Fruit fly (Drosophila melanogaster) whole organism, embryonic: ENCODE measurements around the gene MSBP.

ENCODE experiments used
- B-H2 ChIP-seq: fragments of 200-800 bp; sonication (Bioruptor generic); optimal IDR thresholded peaks from 2 replicates; lab custom pipeline; 2018; ENCODE audit warnings: missing biosample characterization, mild to moderate bottlenecking, missing genetic modification characterization
- Bgb ChIP-seq: fragments of 200-800 bp; sonication (Bioruptor generic); IDR thresholded peaks from 2 replicates; pipeline ENCODE4 v1.3.6; 2022; ENCODE audit warnings: missing biosample characterization, missing genetic modification characterization; ENCODE audit not compliant: partially characterized antibody
- C15 ChIP-seq: fragments of 200-800 bp; sonication (Bioruptor generic); IDR thresholded peaks from 3 replicates; pipeline ENCODE4 v1.3.6; 2022; ENCODE audit warnings: missing biosample characterization, missing genetic modification characterization
- CG10462 ChIP-seq: fragments of 200-800 bp; sonication (Bioruptor generic); optimal IDR thresholded peaks from 2 replicates; lab custom pipeline; 2016; ENCODE audit warnings: missing biosample characterization, missing genetic modification characterization
- CG12769 ChIP-seq: fragments of 200-800 bp; sonication (Bioruptor generic); optimal IDR thresholded peaks from 2 replicates; lab custom pipeline; 2019; ENCODE audit warnings: missing biosample characterization, mild to moderate bottlenecking, missing genetic modification characterization, moderate library complexity
- CG13287 ChIP-seq: fragments of 200-800 bp; sonication (Bioruptor generic); IDR thresholded peaks from 2 replicates; pipeline ENCODE4 v1.3.6; 2022; ENCODE audit warnings: missing biosample characterization, missing genetic modification characterization; ENCODE audit not compliant: partially characterized antibody
- CG13894 ChIP-seq: fragments of 200-800 bp; sonication (Bioruptor generic); optimal IDR thresholded peaks from 3 replicates; lab custom pipeline; 2018; ENCODE audit warnings: missing biosample characterization, mild to moderate bottlenecking, missing genetic modification characterization, moderate library complexity
- CG16813 ChIP-seq: fragments of 200-800 bp; sonication (Bioruptor generic); IDR thresholded peaks from 3 replicates; pipeline ENCODE4 v1.3.6; 2022; ENCODE audit warnings: missing biosample characterization, missing genetic modification characterization; ENCODE audit not compliant: partially characterized antibody
- CG2116 ChIP-seq: fragments of 200-800 bp; sonication (Bioruptor generic); optimal IDR thresholded peaks from 3 replicates; lab custom pipeline; 2018; ENCODE audit warnings: missing biosample characterization, mild to moderate bottlenecking, missing genetic modification characterization
- CG2129 ChIP-seq: fragments of 200-800 bp; sonication (Bioruptor generic); IDR thresholded peaks from 2 replicates; pipeline ENCODE4 v1.3.6; 2022; ENCODE audit warnings: missing biosample characterization, missing genetic modification characterization; ENCODE audit not compliant: partially characterized antibody
- CG32532 ChIP-seq: fragments of 200-800 bp; sonication (Bioruptor generic); IDR thresholded peaks from 2 replicates; pipeline ENCODE4 v1.3.6; 2022; ENCODE audit warnings: missing biosample characterization, missing genetic modification characterization
- CG8924 ChIP-seq: fragments of 200-800 bp; optimal IDR thresholded peaks from 3 replicates; lab custom pipeline; 2019; ENCODE audit warnings: missing biosample characterization, mild to moderate bottlenecking, missing genetic modification characterization, moderate library complexity
- CG9797 ChIP-seq: fragments of 200-800 bp; sonication (Bioruptor generic); optimal IDR thresholded peaks from 3 replicates; lab custom pipeline; 2018; ENCODE audit warnings: missing biosample characterization, mild to moderate bottlenecking, missing genetic modification characterization
- CrebB ChIP-seq: fragments of 200-800 bp; sonication (Bioruptor generic); optimal IDR thresholded peaks from 3 replicates; lab custom pipeline; 2018; ENCODE audit warnings: missing biosample characterization, mild to moderate bottlenecking, missing genetic modification characterization
- Dek ChIP-seq: fragments of 200-800 bp; sonication (Bioruptor generic); optimal IDR thresholded peaks from 3 replicates; lab custom pipeline; 2019; ENCODE audit warnings: missing biosample characterization, mild to moderate bottlenecking, missing genetic modification characterization, moderate library complexity
- E2f1 ChIP-seq: fragments of 200-800 bp; sonication (Bioruptor generic); IDR thresholded peaks from 2 replicates; pipeline ENCODE4 v1.3.6; 2022; ENCODE audit warnings: missing biosample characterization, missing genetic modification characterization
- Elba2 ChIP-seq: fragments of 200-800 bp; sonication (Bioruptor generic); optimal IDR thresholded peaks from 3 replicates; lab custom pipeline; 2016; ENCODE audit warnings: missing biosample characterization, missing genetic modification characterization
- Gsc ChIP-seq: fragments of 200-800 bp; sonication (Bioruptor generic); IDR thresholded peaks from 2 replicates; pipeline ENCODE4 v1.3.6; 2022; ENCODE audit warnings: missing biosample characterization, missing genetic modification characterization
- Hmr ChIP-seq: fragments of 200-800 bp; sonication (Bioruptor generic); optimal IDR thresholded peaks from 3 replicates; lab custom pipeline; 2017; ENCODE audit warnings: mild to moderate bottlenecking, missing biosample characterization, missing genetic modification reagents, missing genetic modification characterization
- Hr51 ChIP-seq, 2 experiments: fragments of 200-800 bp; sonication (Bioruptor generic); optimal IDR thresholded peaks; 2 replicates in 1 of 2; 3 replicates in 1 of 2; lab custom pipeline; 2016 to 2018; ENCODE audit warnings: missing biosample characterization in 2 of 2, missing genetic modification characterization in 2 of 2, mild to moderate bottlenecking in 1 of 2, moderate library complexity in 1 of 2
- Jarid2 ChIP-seq: fragments of 200-800 bp; sonication (Bioruptor generic); optimal IDR thresholded peaks from 3 replicates; lab custom pipeline; 2017; ENCODE audit warnings: mild to moderate bottlenecking, missing biosample characterization, missing genetic modification reagents, missing genetic modification characterization
- Nf-YC ChIP-seq: fragments of 200-800 bp; optimal IDR thresholded peaks from 3 replicates; lab custom pipeline; 2019; ENCODE audit warnings: missing biosample characterization, mild to moderate bottlenecking, missing genetic modification characterization, moderate library complexity
- Opbp ChIP-seq: fragments of 200-800 bp; sonication (Bioruptor generic); IDR thresholded peaks from 3 replicates; pipeline ENCODE4 v1.3.6; 2022; ENCODE audit warnings: missing biosample characterization, missing genetic modification characterization; ENCODE audit not compliant: partially characterized antibody
- Side ChIP-seq: fragments of 200-800 bp; sonication (Bioruptor generic); optimal IDR thresholded peaks from 2 replicates; lab custom pipeline; 2016; ENCODE audit warnings: missing biosample characterization, missing genetic modification characterization
- Vsx1 ChIP-seq: fragments of 200-800 bp; sonication (Bioruptor generic); optimal IDR thresholded peaks from 2 replicates; lab custom pipeline; 2017; ENCODE audit warnings: missing biosample characterization, mild to moderate bottlenecking, missing genetic modification characterization, missing genetic modification reagents
- Xrp1 ChIP-seq: fragments of 200-800 bp; sonication (Bioruptor generic); IDR thresholded peaks from 2 replicates; pipeline ENCODE4 v1.3.6; 2022; ENCODE audit warnings: missing biosample characterization, missing genetic modification characterization
- ato ChIP-seq: fragments of 200-800 bp; sonication (Bioruptor generic); IDR thresholded peaks from 2 replicates; pipeline ENCODE4 v1.3.6; 2022; ENCODE audit warnings: missing biosample characterization, missing genetic modification characterization; ENCODE audit not compliant: partially characterized antibody
- caup ChIP-seq: fragments of 200-800 bp; sonication (Bioruptor generic); optimal IDR thresholded peaks from 3 replicates; lab custom pipeline; 2017; ENCODE audit warnings: missing biosample characterization, mild to moderate bottlenecking, missing genetic modification characterization, moderate library complexity; ENCODE audit not compliant: severe bottlenecking
- chinmo ChIP-seq: fragments of 200-800 bp; sonication (Bioruptor generic); IDR thresholded peaks from 4 replicates; pipeline ENCODE4 v1.3.6; 2022; ENCODE audit warnings: missing biosample characterization, missing genetic modification characterization; ENCODE audit not compliant: partially characterized antibody
- chn ChIP-seq: fragments of 200-800 bp; sonication (Bioruptor generic); optimal IDR thresholded peaks from 2 replicates; lab custom pipeline; 2016; ENCODE audit warnings: missing biosample characterization, missing genetic modification characterization
- crc ChIP-seq: fragments of 200-800 bp; sonication (Bioruptor generic); optimal IDR thresholded peaks from 2 replicates; lab custom pipeline; 2016; ENCODE audit warnings: missing biosample characterization, missing genetic modification characterization
- cwo ChIP-seq: fragments of 200-800 bp; sonication (Bioruptor generic); optimal IDR thresholded peaks from 3 replicates; lab custom pipeline; 2017; ENCODE audit warnings: missing biosample characterization, missing genetic modification characterization, mild to moderate bottlenecking, moderate library complexity, missing genetic modification reagents
- gce ChIP-seq: fragments of 200-800 bp; sonication (Bioruptor generic); IDR thresholded peaks from 3 replicates; pipeline ENCODE4 v1.3.6; 2022; ENCODE audit warnings: missing biosample characterization, missing genetic modification characterization
- ham ChIP-seq: fragments of 200-800 bp; sonication (Bioruptor generic); IDR thresholded peaks from 2 replicates; pipeline ENCODE4 v1.3.6; 2022; ENCODE audit warnings: missing biosample characterization, missing genetic modification characterization
- kay ChIP-seq: fragments of 200-800 bp; sonication (Bioruptor generic); optimal IDR thresholded peaks from 2 replicates; lab custom pipeline; 2016; ENCODE audit warnings: missing biosample characterization, missing genetic modification characterization
- lbe ChIP-seq: fragments of 200-800 bp; sonication (Bioruptor generic); optimal IDR thresholded peaks from 2 replicates; lab custom pipeline; 2016; ENCODE audit warnings: missing biosample characterization, mild to moderate bottlenecking, missing genetic modification characterization
- nerfin-1 ChIP-seq: fragments of 200-800 bp; sonication (Bioruptor generic); optimal IDR thresholded peaks from 3 replicates; lab custom pipeline; 2019; ENCODE audit warnings: missing biosample characterization, mild to moderate bottlenecking, missing genetic modification characterization, moderate library complexity
- onecut ChIP-seq: fragments of 200-800 bp; sonication (Bioruptor generic); IDR thresholded peaks from 2 replicates; pipeline ENCODE4 v1.3.6; 2022; ENCODE audit warnings: missing biosample characterization, missing genetic modification characterization
- pho ChIP-seq: fragments of 200-800 bp; sonication (Bioruptor generic); optimal IDR thresholded peaks from 2 replicates; lab custom pipeline; 2016; ENCODE audit warnings: missing biosample characterization, missing genetic modification characterization
- phol ChIP-seq: fragments of 200-800 bp; sonication (Bioruptor generic); optimal IDR thresholded peaks from 3 replicates; lab custom pipeline; 2018; ENCODE audit warnings: missing biosample characterization, mild to moderate bottlenecking, missing genetic modification characterization, moderate library complexity
- ranshi ChIP-seq: fragments of 200-800 bp; sonication (Bioruptor generic); IDR thresholded peaks from 2 replicates; pipeline ENCODE4 v1.3.6; 2022; ENCODE audit warnings: missing biosample characterization, missing genetic modification characterization
- sens ChIP-seq: fragments of 200-800 bp; sonication (Bioruptor generic); peaks from one replicate; lab custom pipeline; 2016; ENCODE audit warnings: missing biosample characterization, missing genetic modification characterization
- sens-2 ChIP-seq: fragments of 200-800 bp; sonication (Bioruptor generic); IDR thresholded peaks from 2 replicates; pipeline ENCODE4 v1.3.6; 2022; ENCODE audit warnings: missing biosample characterization, missing genetic modification characterization
- sima ChIP-seq: fragments of 200-800 bp; sonication (Bioruptor generic); optimal IDR thresholded peaks from 2 replicates; lab custom pipeline; 2016; ENCODE audit warnings: missing biosample characterization, missing genetic modification characterization
- slbo ChIP-seq: fragments of 200-800 bp; sonication (Bioruptor generic); IDR thresholded peaks from 2 replicates; pipeline ENCODE4 v1.3.6; 2022; ENCODE audit warnings: missing biosample characterization, missing genetic modification characterization
- sna ChIP-seq: fragments of 200-800 bp; sonication (Bioruptor generic); IDR thresholded peaks from 2 replicates; pipeline ENCODE4 v1.3.6; 2022; ENCODE audit warnings: missing biosample characterization, missing genetic modification characterization; ENCODE audit not compliant: partially characterized antibody
- sob ChIP-seq: fragments of 200-800 bp; sonication (Bioruptor generic); IDR thresholded peaks from 2 replicates; pipeline ENCODE4 v1.3.6; 2022; ENCODE audit warnings: missing biosample characterization, missing genetic modification characterization
- sug ChIP-seq: fragments of 200-800 bp; optimal IDR thresholded peaks from 2 replicates; lab custom pipeline; 2019; ENCODE audit warnings: missing biosample characterization, mild to moderate bottlenecking, missing genetic modification characterization, moderate library complexity

The MSBP gene

dm6 chrX:15891606-15892345 is 1.9 kb upstream of the MSBP start, which contains the start of gene shi:
Gene shi, plus strand, starts transcription at chrX:15892116.
- TF ChIP-seq kay (GFP tag; lab: Kevin White, UChicago) (peak; percentile 18), CG13894 (peak; percentile 75), CG9797 (GFP tag; lab: Kevin White, UChicago) (peak; percentile 85), nerfin-1 (tag; lab: Kevin White, UChicago) (no peak), B-H2 (peak; percentile 63), CrebB (tag; lab: Kevin White, UChicago) (peak; percentile 32), ato (peak; percentile 99), CG12769 (tag; lab: Kevin White, UChicago) (peak; percentile 46), sens (GFP tag; lab: Kevin White, UChicago) (peak; percentile 88), CG13287 (GFP tag; lab: Robert Waterston, UW) (peak; percentile 96), sna (GFP tag; lab: Robert Waterston, UW) (peak; percentile 93), chn (no peak), ranshi (GFP tag; lab: Robert Waterston, UW) (no peak), lbe (GFP tag; lab: Kevin White, UChicago) (no peak), Hmr (GFP tag; lab: Kevin White, UChicago) (peak; percentile 45), CG8924 (peak; percentile 56), CG2116 (GFP tag; lab: Kevin White, UChicago) (peak; percentile 89), E2f1 (GFP tag; lab: Robert Waterston, UW) (no peak), CG10462 (no peak), CG32532 (GFP tag; lab: Robert Waterston, UW) (peak; percentile 47; the same call in 1 of the 2 replicates), ham (GFP tag; lab: Robert Waterston, UW) (no peak), gce (GFP tag; lab: Robert Waterston, UW) (no peak), CG2129 (peak; percentile 83), Jarid2 (GFP tag; lab: Kevin White, UChicago) (peak; percentile 81), caup (GFP tag; lab: Kevin White, UChicago) (peak; percentile 51), slbo (GFP tag; lab: Robert Waterston, UW) (peak; percentile 29; the same call in 1 of the 2 replicates), onecut (peak; percentile 22), sug (peak; percentile 46), Xrp1 (no peak), pho (GFP tag; lab: Kevin White, UChicago) (peak; percentile 33), sob (peak; percentile 35; the same call in 1 of the 2 replicates), Elba2 (GFP tag; lab: Kevin White, UChicago) (peak; percentile 65), Side (GFP tag; lab: Kevin White, UChicago) (no peak), C15 (no peak), Dek (tag; lab: Kevin White, UChicago) (no peak), sima (no peak), crc (GFP tag; lab: Kevin White, UChicago) (no peak), Opbp (GFP tag; lab: Robert Waterston, UW) (peak; percentile 98), CG16813 (GFP tag; lab: Robert Waterston, UW) (peak; percentile 98), chinmo (GFP tag; lab: Robert Waterston, UW) (peak; percentile 96), Hr51 (GFP tag; optimal IDR thresholded peaks at IDR 0.05; lab: Kevin White, UChicago) (peak in 1 of 2 experiments; percentile 53), Nf-YC (tag; lab: Kevin White, UChicago) (peak; percentile 42), cwo (GFP tag; lab: Kevin White, UChicago) (no peak), sens-2 (GFP tag; lab: Robert Waterston, UW) (no peak), Gsc (no peak), phol (tag; lab: Kevin White, UChicago) (peak; percentile 44), Bgb (GFP tag; lab: Robert Waterston, UW) (peak; percentile 99), Vsx1 (GFP tag; lab: Kevin White, UChicago) (peak; percentile 20)
